Fruit fly (Drosophila melanogaster): ENCODE results near the gene CG17378.

The CG17378 gene

dm6 chr2L:6794418-6794793, 20.6 kb downstream of the CG17378 start (continued):
- TF ChIP-seq vvl (GFP tag; IDR thresholded peaks at IDR 0.05) (peak; percentile 23; the same call in 1 of the 2 replicates), yki (optimal IDR thresholded peaks at IDR 0.05) (no peak), NK7.1 (GFP tag; optimal IDR thresholded peaks at IDR 0.05) (no peak), Stat92E (GFP tag; optimal IDR thresholded peaks at IDR 0.05) (peak in 1 of 3 experiments; percentile 8), sqz (GFP tag; optimal IDR thresholded peaks at IDR 0.05) (peak; percentile 43), YL-1 (GFP tag; optimal IDR thresholded peaks at IDR 0.05) (no peak), chinmo (GFP tag; IDR thresholded peaks at IDR 0.05; ENCODE audit: partially characterized antibody) (peak; percentile 74; the same call in 1 of the 4 replicates), D (optimal IDR thresholded peaks at IDR 0.05) (no peak), D (GFP tag; optimal IDR thresholded peaks at IDR 0.05) (no peak)

- TF ChIP-seq ewg (GFP tag; optimal IDR thresholded peaks at IDR 0.05): no peak
- no peak for TF ChIP-seq CG11085 (GFP tag; IDR thresholded peaks at IDR 0.05)
- TF ChIP-seq tx (GFP tag; optimal IDR thresholded peaks at IDR 0.05): no peak
- TF ChIP-seq dmrt11E (tag; optimal IDR thresholded peaks at IDR 0.05): peak; percentile 31
- no peak for TF ChIP-seq run (tag; optimal IDR thresholded peaks at IDR 0.05)
- TF ChIP-seq Dbx (GFP tag; IDR thresholded peaks at IDR 0.05): no peak
- TF ChIP-seq Drgx (GFP tag; IDR thresholded peaks at IDR 0.05): no peak
- TF ChIP-seq Dll (GFP tag; IDR thresholded peaks at IDR 0.05; ENCODE audit: partially characterized antibody): no peak
- TF ChIP-seq BEAF-32 (GFP tag; optimal IDR thresholded peaks at IDR 0.05): no peak
- no peak for TF ChIP-seq CG15011 (GFP tag; optimal IDR thresholded peaks at IDR 0.05)
- TF ChIP-seq Trl (optimal IDR thresholded peaks at IDR 0.05): peak in 1 of 2 experiments; percentile 14
- TF ChIP-seq Trl (GFP tag; optimal IDR thresholded peaks at IDR 0.05): no peak
- TF ChIP-seq CG10431 (GFP tag; optimal IDR thresholded peaks at IDR 0.05): no peak
- peak; percentile 79 for TF ChIP-seq abd-A (tag; optimal IDR thresholded peaks at IDR 0.05)
- no peak for TF ChIP-seq CG1529 (GFP tag; optimal IDR thresholded peaks at IDR 0.05)
- no peak for TF ChIP-seq Atf-2 (GFP tag; optimal IDR thresholded peaks at IDR 0.05)
- TF ChIP-seq lab (GFP tag; optimal IDR thresholded peaks at IDR 0.05): peak; percentile 46
- no peak for TF ChIP-seq pnt (GFP tag; optimal IDR thresholded peaks at IDR 0.05)
- TF ChIP-seq knrl (GFP tag; IDR thresholded peaks at IDR 0.05; ENCODE audit: partially characterized antibody): no peak
- TF ChIP-seq CG6854 (GFP tag; optimal IDR thresholded peaks at IDR 0.05): no peak
- no peak for TF ChIP-seq CG14667 (GFP tag; IDR thresholded peaks at IDR 0.05)
- peak; percentile 30 for TF ChIP-seq CG30403 (GFP tag; optimal IDR thresholded peaks at IDR 0.05)
- TF ChIP-seq cas (GFP tag; IDR thresholded peaks at IDR 0.05): no peak
- no peak for TF ChIP-seq jumu (GFP tag; optimal IDR thresholded peaks at IDR 0.05)
- TF ChIP-seq ro (GFP tag; IDR thresholded peaks at IDR 0.05): no peak
- TF ChIP-seq CG13296 (GFP tag; optimal IDR thresholded peaks at IDR 0.05): no peak
- TF ChIP-seq lmd (GFP tag; IDR thresholded peaks at IDR 0.05): peak; percentile 32; the same call in 1 of the 2 replicates
- no peak for TF ChIP-seq Spps (tag; optimal IDR thresholded peaks at IDR 0.05)
- TF ChIP-seq hb (GFP tag; IDR thresholded peaks at IDR 0.05; ENCODE audit: partially characterized antibody): no peak
- TF ChIP-seq CG15696 (tag; optimal IDR thresholded peaks at IDR 0.05): no peak
- no peak for TF ChIP-seq org-1 (GFP tag; optimal IDR thresholded peaks at IDR 0.05)
- peak; percentile 3 for TF ChIP-seq Myb (GFP tag; optimal IDR thresholded peaks at IDR 0.05)
- TF ChIP-seq sima (GFP tag; optimal IDR thresholded peaks at IDR 0.05): no peak
- TF ChIP-seq CG8359 (GFP tag; optimal IDR thresholded peaks at IDR 0.05; ENCODE audit: borderline replicate concordance): no peak
- peak; percentile 51 for TF ChIP-seq Xbp1 (GFP tag; optimal IDR thresholded peaks at IDR 0.05)
- no peak for TF ChIP-seq Ada2b (GFP tag; IDR thresholded peaks at IDR 0.05)
- TF ChIP-seq fd96Cb (tag; optimal IDR thresholded peaks at IDR 0.05): peak; percentile 35
- no peak for TF ChIP-seq Hr78 (GFP tag; optimal IDR thresholded peaks at IDR 0.05)
- no peak for TF ChIP-seq CG12769 (tag; optimal IDR thresholded peaks at IDR 0.05)
- TF ChIP-seq nerfin-2 (GFP tag; IDR thresholded peaks at IDR 0.05; ENCODE audit: partially characterized antibody): no peak
- TF ChIP-seq CG6689 (GFP tag; IDR thresholded peaks at IDR 0.05): 0 out of 2 replicates have a peak, but pooled peaks have one; percentile 7
Observed at dm6 chr2L:6794956-6795522, 21.2 kb downstream of the CG17378 start.
